Fruit fly (Drosophila melanogaster) whole organism, embryonic: ENCODE measurements around the gene Chmp1.
A peak's percentile ranks its signal among the peaks of the same experiment; 100 is the strongest.

ENCODE experiments used
- Atf-2 ChIP-seq: fragments of 200-800 bp; sonication (Bioruptor generic); optimal IDR thresholded peaks from 2 replicates; lab custom pipeline; 2016; ENCODE audit warnings: missing biosample characterization, missing genetic modification characterization
- Atf6 ChIP-seq: fragments of 200-800 bp; sonication (Bioruptor generic); IDR thresholded peaks from 2 replicates; pipeline ENCODE4 v1.3.6; 2022; ENCODE audit warnings: missing biosample characterization, missing genetic modification characterization
- B-H1 ChIP-seq: fragments of 200-800 bp; sonication (Bioruptor generic); IDR thresholded peaks from 3 replicates; pipeline ENCODE4 v1.3.6; 2022; ENCODE audit warnings: missing biosample characterization, missing genetic modification characterization
- Bdp1 ChIP-seq: fragments of 200-800 bp; sonication (Bioruptor generic); optimal IDR thresholded peaks from 3 replicates; lab custom pipeline; 2016; ENCODE audit warnings: missing biosample characterization, missing genetic modification characterization
- CG10209 ChIP-seq: fragments of 200-800 bp; sonication (Bioruptor generic); optimal IDR thresholded peaks from 3 replicates; lab custom pipeline; 2017; ENCODE audit warnings: missing biosample characterization, mild to moderate bottlenecking, missing genetic modification characterization, missing genetic modification reagents
- CG10267 ChIP-seq: fragments of 200-800 bp; sonication (Bioruptor generic); optimal IDR thresholded peaks from 2 replicates; lab custom pipeline; 2018; ENCODE audit warnings: missing biosample characterization, mild to moderate bottlenecking, missing genetic modification characterization, moderate library complexity
- CG10321 ChIP-seq: fragments of 200-800 bp; sonication (Bioruptor generic); IDR thresholded peaks from 2 replicates; pipeline ENCODE4 v1.3.6; 2022; ENCODE audit warnings: missing biosample characterization, missing genetic modification characterization
- CG11398 ChIP-seq: fragments of 200-800 bp; sonication (Bioruptor generic); optimal IDR thresholded peaks from 2 replicates; lab custom pipeline; 2016; ENCODE audit warnings: missing biosample characterization, missing genetic modification characterization
- CG13624 ChIP-seq: fragments of 200-800 bp; sonication (Bioruptor generic); optimal IDR thresholded peaks from 2 replicates; lab custom pipeline; 2016; ENCODE audit warnings: missing biosample characterization, missing genetic modification characterization
- CG16863 ChIP-seq: fragments of 200-800 bp; sonication (Bioruptor generic); optimal IDR thresholded peaks from 3 replicates; lab custom pipeline; 2016; ENCODE audit warnings: missing biosample characterization, missing genetic modification characterization
- CG17328 ChIP-seq: fragments of 200-800 bp; sonication (Bioruptor generic); IDR thresholded peaks from 2 replicates; pipeline ENCODE4 v1.3.6; 2022; ENCODE audit warnings: missing biosample characterization, missing genetic modification characterization
- CG17912 ChIP-seq: fragments of 200-800 bp; sonication (Bioruptor generic); optimal IDR thresholded peaks from 2 replicates; lab custom pipeline; 2018; ENCODE audit warnings: missing biosample characterization, mild to moderate bottlenecking, missing genetic modification characterization
- CG2202 ChIP-seq: fragments of 200-800 bp; sonication (Bioruptor generic); optimal IDR thresholded peaks from 2 replicates; lab custom pipeline; 2018; ENCODE audit warnings: missing biosample characterization, mild to moderate bottlenecking, missing genetic modification characterization
- CG3407 ChIP-seq: fragments of 200-800 bp; sonication (Bioruptor generic); optimal IDR thresholded peaks from 2 replicates; lab custom pipeline; 2018; ENCODE audit warnings: missing biosample characterization, mild to moderate bottlenecking, missing genetic modification characterization
- CG4854 ChIP-seq: fragments of 200-800 bp; sonication (Bioruptor generic); optimal IDR thresholded peaks from 2 replicates; lab custom pipeline; 2016; ENCODE audit warnings: missing biosample characterization, missing genetic modification characterization, inconsistent platforms
- CG7556 ChIP-seq: fragments of 200-800 bp; sonication (Bioruptor generic); optimal IDR thresholded peaks from 2 replicates; lab custom pipeline; 2017; ENCODE audit warnings: missing biosample characterization, mild to moderate bottlenecking, missing genetic modification characterization
- Chrac-16 ChIP-seq: fragments of 200-800 bp; sonication (Bioruptor generic); optimal IDR thresholded peaks from 3 replicates; lab custom pipeline; 2016; ENCODE audit warnings: missing biosample characterization, missing genetic modification characterization
- CoRest ChIP-seq: fragments of 200-800 bp; sonication (Bioruptor generic); optimal IDR thresholded peaks from 3 replicates; lab custom pipeline; 2018; ENCODE audit warnings: missing biosample characterization, mild to moderate bottlenecking, missing genetic modification characterization, moderate library complexity
- Doc3 ChIP-seq: fragments of 200-800 bp; sonication (Bioruptor generic); IDR thresholded peaks from 3 replicates; pipeline ENCODE4 v1.3.6; 2022; ENCODE audit warnings: missing biosample characterization, missing genetic modification characterization; ENCODE audit not compliant: partially characterized antibody
- Drgx ChIP-seq: fragments of 200-800 bp; sonication (Bioruptor generic); IDR thresholded peaks from 2 replicates; pipeline ENCODE4 v1.3.6; 2022; ENCODE audit warnings: missing biosample characterization, missing genetic modification characterization
- Fer1 ChIP-seq: fragments of 200-800 bp; sonication (Bioruptor generic); optimal IDR thresholded peaks from 2 replicates; lab custom pipeline; 2017; ENCODE audit warnings: missing biosample characterization, mild to moderate bottlenecking, missing genetic modification characterization
- Hey ChIP-seq: fragments of 200-800 bp; sonication (Bioruptor generic); optimal IDR thresholded peaks from 3 replicates; lab custom pipeline; 2018; ENCODE audit warnings: missing biosample characterization, mild to moderate bottlenecking, missing genetic modification characterization
- HmgZ ChIP-seq: fragments of 200-800 bp; sonication (Bioruptor generic); optimal IDR thresholded peaks from 2 replicates; lab custom pipeline; 2018; ENCODE audit warnings: missing biosample characterization, mild to moderate bottlenecking, missing genetic modification characterization
- Jarid2 ChIP-seq: fragments of 200-800 bp; sonication (Bioruptor generic); optimal IDR thresholded peaks from 3 replicates; lab custom pipeline; 2017; ENCODE audit warnings: mild to moderate bottlenecking, missing biosample characterization, missing genetic modification reagents, missing genetic modification characterization
- NFAT ChIP-seq: fragments of 200-800 bp; sonication (Bioruptor generic); IDR thresholded peaks from 2 replicates; pipeline ENCODE4 v1.3.6; 2022; ENCODE audit warnings: missing biosample characterization, missing genetic modification characterization
- Nf-YC ChIP-seq: fragments of 200-800 bp; optimal IDR thresholded peaks from 3 replicates; lab custom pipeline; 2019; ENCODE audit warnings: missing biosample characterization, mild to moderate bottlenecking, missing genetic modification characterization, moderate library complexity
- Rx ChIP-seq: fragments of 200-800 bp; sonication (Bioruptor generic); IDR thresholded peaks from 2 replicates; pipeline ENCODE4 v1.3.6; 2022; ENCODE audit warnings: missing biosample characterization, missing genetic modification characterization
- Sin3A ChIP-seq: fragments of >200 bp; optimal IDR thresholded peaks from 2 replicates; lab custom pipeline; 2018
- Stat92E ChIP-seq, 3 experiments: fragments of >200 bp in 2 of 3; fragments of 200-800 bp in 1 of 3; sonication (Bioruptor generic) in 1 of 3; optimal IDR thresholded peaks; 2 replicates each; lab custom pipeline; 2017 to 2019; ENCODE audit warnings: missing biosample characterization in 3 of 3, missing genetic modification characterization in 3 of 3, mild to moderate bottlenecking in 1 of 3, moderate library complexity in 1 of 3
- Xrp1 ChIP-seq: fragments of 200-800 bp; sonication (Bioruptor generic); IDR thresholded peaks from 2 replicates; pipeline ENCODE4 v1.3.6; 2022; ENCODE audit warnings: missing biosample characterization, missing genetic modification characterization
- ab ChIP-seq: fragments of 200-800 bp; sonication (Bioruptor generic); optimal IDR thresholded peaks from 2 replicates; lab custom pipeline; 2016; ENCODE audit warnings: missing biosample characterization, missing genetic modification characterization
- bigmax ChIP-seq: fragments of 200-800 bp; sonication (Bioruptor generic); optimal IDR thresholded peaks from 2 replicates; lab custom pipeline; 2018; ENCODE audit warnings: missing biosample characterization, mild to moderate bottlenecking, missing genetic modification characterization
- bsh ChIP-seq, 2 experiments: fragments of 200-800 bp; sonication (Bioruptor generic); optimal IDR thresholded peaks; 2 replicates each; lab custom pipeline; 2017 to 2018; ENCODE audit warnings: mild to moderate bottlenecking in 2 of 2, missing biosample characterization in 2 of 2, missing genetic modification characterization in 2 of 2, moderate library complexity in 1 of 2
- cas ChIP-seq: fragments of 200-800 bp; sonication (Bioruptor generic); IDR thresholded peaks from 2 replicates; pipeline ENCODE4 v1.3.6; 2022; ENCODE audit warnings: missing biosample characterization, missing genetic modification characterization
- chif ChIP-seq, 2 experiments: fragments of 200-800 bp; sonication (Bioruptor generic); optimal IDR thresholded peaks; 3 replicates each; lab custom pipeline; 2016; ENCODE audit warnings: missing biosample characterization in 2 of 2, missing genetic modification characterization in 2 of 2
- croc ChIP-seq: fragments of 200-800 bp; sonication (Bioruptor generic); conservative IDR thresholded peaks from 3 replicates; pipeline ENCODE4 v1.3.6; 2022; ENCODE audit warnings: missing biosample characterization, missing genetic modification characterization
- crol ChIP-seq: fragments of 200-800 bp; sonication (Bioruptor generic); IDR thresholded peaks from 2 replicates; pipeline ENCODE4 v1.3.6; 2022; ENCODE audit warnings: missing biosample characterization, missing genetic modification characterization
- crp ChIP-seq, 2 experiments: fragments of 200-800 bp; sonication (Bioruptor generic); optimal IDR thresholded peaks; 2 replicates in 1 of 2; 3 replicates in 1 of 2; lab custom pipeline; 2017; ENCODE audit warnings: missing biosample characterization in 2 of 2, missing genetic modification characterization in 2 of 2, mild to moderate bottlenecking in 1 of 2, moderate library complexity in 1 of 2
- en ChIP-seq: fragments of 200-800 bp; sonication (Bioruptor generic); optimal IDR thresholded peaks from 2 replicates; lab custom pipeline; 2016; ENCODE audit warnings: missing biosample characterization, missing genetic modification characterization
- eyg ChIP-seq: fragments of 200-800 bp; sonication (Bioruptor generic); optimal IDR thresholded peaks from 3 replicates; lab custom pipeline; 2016; ENCODE audit warnings: missing biosample characterization, missing genetic modification characterization
- fd102C ChIP-seq: fragments of 200-800 bp; sonication (Bioruptor generic); optimal IDR thresholded peaks from 2 replicates; lab custom pipeline; 2018; ENCODE audit warnings: missing biosample characterization, mild to moderate bottlenecking, missing genetic modification characterization, moderate library complexity
- gce ChIP-seq: fragments of 200-800 bp; sonication (Bioruptor generic); IDR thresholded peaks from 3 replicates; pipeline ENCODE4 v1.3.6; 2022; ENCODE audit warnings: missing biosample characterization, missing genetic modification characterization
- gem ChIP-seq: fragments of 200-800 bp; sonication (Bioruptor generic); optimal IDR thresholded peaks from 2 replicates; lab custom pipeline; 2019; ENCODE audit warnings: missing biosample characterization, mild to moderate bottlenecking, missing genetic modification characterization, moderate library complexity
- nom ChIP-seq: fragments of 200-800 bp; sonication (Bioruptor generic); optimal IDR thresholded peaks from 2 replicates; lab custom pipeline; 2017; ENCODE audit warnings: missing biosample characterization, missing genetic modification characterization, mild to moderate bottlenecking, moderate library complexity, missing genetic modification reagents
- sc ChIP-seq, 3 experiments: fragments of >200 bp in 2 of 3; fragments of 200-800 bp in 1 of 3; sonication (Bioruptor generic) in 1 of 3; optimal IDR thresholded peaks; 2 replicates in 2 of 3; 3 replicates in 1 of 3; lab custom pipeline; 2017; ENCODE audit warnings: mild to moderate bottlenecking in 1 of 3, missing biosample characterization in 1 of 3, missing genetic modification characterization in 1 of 3, missing genetic modification reagents in 1 of 3
- sob ChIP-seq: fragments of 200-800 bp; sonication (Bioruptor generic); IDR thresholded peaks from 2 replicates; pipeline ENCODE4 v1.3.6; 2022; ENCODE audit warnings: missing biosample characterization, missing genetic modification characterization
- tll ChIP-seq, 2 experiments: fragments of 200-800 bp in 1 of 2; fragments of >200 bp in 1 of 2; sonication (Bioruptor generic) in 1 of 2; optimal IDR thresholded peaks; 2 replicates each; lab custom pipeline; 2017 to 2019; ENCODE audit warnings: missing biosample characterization in 2 of 2, missing genetic modification characterization in 2 of 2, mild to moderate bottlenecking in 1 of 2, moderate library complexity in 1 of 2
- twi ChIP-seq: fragments of 200-800 bp; optimal IDR thresholded peaks from 2 replicates; lab custom pipeline; 2019; ENCODE audit warnings: missing biosample characterization, mild to moderate bottlenecking, missing genetic modification characterization, moderate library complexity
- zen2 ChIP-seq: fragments of 200-800 bp; sonication (Bioruptor generic); IDR thresholded peaks from 3 replicates; pipeline ENCODE4 v1.3.6; 2022; ENCODE audit warnings: missing biosample characterization, missing genetic modification characterization; ENCODE audit not compliant: partially characterized antibody

Gene Chmp1

DNA sequence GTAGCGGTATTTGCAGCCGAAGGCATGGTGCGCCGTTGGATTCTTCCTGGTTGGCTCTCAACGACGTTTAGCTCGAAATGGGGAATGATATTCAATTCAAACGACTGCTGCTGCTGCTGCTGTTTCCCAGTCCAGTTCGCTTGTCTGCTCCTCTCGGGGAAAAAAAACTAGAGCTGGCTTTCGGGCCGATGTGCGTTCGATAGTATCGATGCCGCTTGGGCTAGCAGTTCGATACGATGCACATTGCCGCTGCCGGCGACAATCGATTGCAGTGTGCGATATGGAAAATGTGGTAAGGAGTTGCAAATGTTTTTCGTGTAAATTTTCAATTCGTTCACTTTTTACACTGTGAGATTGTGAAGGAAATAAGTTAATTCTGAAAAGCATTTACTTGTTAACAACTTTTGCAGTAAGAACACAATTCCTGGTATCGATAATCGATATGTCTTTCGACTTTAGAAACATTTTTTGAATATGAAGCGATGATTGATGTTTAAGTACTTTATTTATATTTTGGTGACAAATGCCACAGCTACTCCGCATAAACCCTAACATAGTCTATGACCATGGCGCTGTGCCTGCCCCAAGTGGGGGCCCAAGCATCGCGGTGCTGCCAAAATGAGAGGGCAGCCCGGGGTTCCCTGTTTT, 10.8 kb downstream of the Chmp1 start, which contains the start of gene Capr (continued):
- TF ChIP-seq chif (GFP tag; optimal IDR thresholded peaks at IDR 0.05; lab: Kevin White, UChicago) (peak in 1 of 2 experiments; percentile 18), CG16863 (GFP tag; lab: Kevin White, UChicago) (no peak), B-H1 (GFP tag; lab: Robert Waterston, UW) (no peak), CG17912 (GFP tag; lab: Kevin White, UChicago) (no peak), en (no peak), zen2 (GFP tag; lab: Robert Waterston, UW) (peak; percentile 99), Drgx (peak; percentile 22; the same call in 1 of the 2 replicates), Atf-2 (GFP tag; lab: Kevin White, UChicago) (no peak), Nf-YC (tag; lab: Kevin White, UChicago) (peak; percentile 6), CG10267 (tag; lab: Kevin White, UChicago) (peak; percentile 56), CoRest (tag; lab: Kevin White, UChicago) (peak; percentile 34), Rx (GFP tag; lab: Robert Waterston, UW) (no peak), tll (GFP tag; optimal IDR thresholded peaks at IDR 0.05; lab: Kevin White, UChicago) (peak in 1 of 2 experiments; percentile 22), bigmax (GFP tag; lab: Kevin White, UChicago) (peak; percentile 6), croc (GFP tag; lab: Robert Waterston, UW) (no peak), Jarid2 (GFP tag; lab: Kevin White, UChicago) (peak; percentile 33), ab (GFP tag; lab: Kevin White, UChicago) (no peak), sc (optimal IDR thresholded peaks at IDR 0.05; lab: Kevin White, UChicago) (no peak), sc (GFP tag; optimal IDR thresholded peaks at IDR 0.05; lab: Kevin White, UChicago) (no peak), gem (tag; lab: Kevin White, UChicago) (no peak), CG13624 (peak; percentile 66), twi (peak; percentile 30), bsh (GFP tag; optimal IDR thresholded peaks at IDR 0.05; lab: Kevin White, UChicago) (peak in 1 of 2 experiments; percentile 15), CG4854 (GFP tag; lab: Kevin White, UChicago) (no peak), Stat92E (GFP tag; optimal IDR thresholded peaks at IDR 0.05; lab: Kevin White, UChicago) (peak in 1 of 3 experiments; percentile 61), fd102C (GFP tag; lab: Kevin White, UChicago) (no peak), HmgZ (tag; lab: Kevin White, UChicago) (peak; percentile 69), nom (peak; percentile 22), Sin3A (lab: Kevin White, UChicago) (peak; percentile 89), CG17328 (GFP tag; lab: Robert Waterston, UW) (0 out of 2 replicates have a peak, but pooled peaks have one; percentile 6), sob (GFP tag; lab: Robert Waterston, UW) (peak; percentile 70), CG7556 (GFP tag; lab: Kevin White, UChicago) (no peak), Atf6 (GFP tag; lab: Robert Waterston, UW) (no peak), Hey (tag; lab: Kevin White, UChicago) (no peak), CG2202 (tag; lab: Kevin White, UChicago) (peak; percentile 3), Fer1 (GFP tag; lab: Kevin White, UChicago) (peak; percentile 5), CG10321 (GFP tag; lab: Robert Waterston, UW) (no peak), crol (GFP tag; lab: Robert Waterston, UW) (no peak), Xrp1 (GFP tag; lab: Robert Waterston, UW) (no peak), eyg (GFP tag; lab: Kevin White, UChicago) (peak; percentile 8), CG3407 (GFP tag; lab: Kevin White, UChicago) (no peak), gce (no peak), Chrac-16 (GFP tag; lab: Kevin White, UChicago) (peak; percentile 5), CG11398 (GFP tag; lab: Kevin White, UChicago) (peak; percentile 6), cas (no peak), crp (GFP tag; optimal IDR thresholded peaks at IDR 0.05; lab: Kevin White, UChicago) (peak in 1 of 2 experiments; percentile 39), CG10209 (no peak), Bdp1 (no peak), NFAT (GFP tag; lab: Robert Waterston, UW) (peak; percentile 68; the same call in 1 of the 2 replicates), Doc3 (GFP tag; lab: Robert Waterston, UW) (peak; percentile 100)
